Worm (Caenorhabditis elegans) whole organism, L3 larva: ENCODE data around the gene acdh-13.

Source experiments
- fkh-10 ChIP-seq: sonication (generic microtip); optimal IDR thresholded peaks from 2 replicates; lab custom pipeline; 2017; ENCODE audit warnings: missing biosample characterization, missing genetic modification reagents, missing genetic modification characterization
- lin-39 ChIP-seq: fragments of 150-350 bp; optimal IDR thresholded peaks from 2 replicates; lab custom pipeline; 2018; ENCODE audit warnings: missing biosample characterization, missing genetic modification reagents, missing genetic modification characterization
- nhr-12 ChIP-seq: fragments of 150-350 bp; optimal IDR thresholded peaks from 2 replicates; lab custom pipeline; 2014; ENCODE audit warnings: missing biosample characterization, missing genetic modification characterization
- nhr-237 ChIP-seq: fragments of 150-350 bp; optimal IDR thresholded peaks from 2 replicates; lab custom pipeline; 2014; ENCODE audit warnings: missing biosample characterization, missing genetic modification characterization
- unc-62 ChIP-seq: fragments of 150-350 bp; sonication (generic microtip); optimal IDR thresholded peaks from 4 replicates; lab custom pipeline; 2014; ENCODE audit warnings: missing biosample characterization, missing genetic modification reagents, missing genetic modification characterization

DNA sequence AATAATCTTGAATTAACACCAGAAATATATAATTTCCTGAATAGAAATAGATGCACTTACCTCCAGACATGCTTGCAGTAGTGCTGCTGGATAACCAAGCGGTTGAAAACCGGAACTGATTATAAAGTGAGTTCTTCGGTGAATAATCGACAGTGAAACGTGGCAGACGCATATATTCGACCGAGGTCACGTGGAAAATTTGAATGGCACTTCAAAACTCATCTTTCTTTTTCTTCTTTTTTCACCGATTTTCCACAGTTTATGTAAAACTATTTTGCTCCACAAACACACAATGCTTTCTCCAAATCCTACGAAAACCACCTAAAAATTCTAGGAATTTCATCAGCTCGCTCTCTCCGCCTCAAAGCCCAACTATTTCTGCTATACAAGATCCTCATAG, 38.4 kb downstream of the acdh-13 start, which contains the start of gene ant-1.4:
- TF ChIP-seq nhr-12 (tag; lab: Kevin White, UChicago): no peak
- TF ChIP-seq unc-62: no peak
- TF ChIP-seq nhr-237 (tag; lab: Kevin White, UChicago): no peak
- TF ChIP-seq lin-39 (tag; lab: Kevin White, UChicago): no peak
- TF ChIP-seq fkh-10: no peak
